Fruit fly (Drosophila melanogaster) S2 (cell line): ENCODE data around the gene pb.

Source experiments
- CG8478 ChIP-seq: fragments of >200 bp; optimal IDR thresholded peaks from 2 replicates; lab custom pipeline; 2018
- CTCF ChIP-seq, 2 experiments: fragments of >200 bp; optimal IDR thresholded peaks; 2 replicates each; lab custom pipeline; 2018

DNA sequence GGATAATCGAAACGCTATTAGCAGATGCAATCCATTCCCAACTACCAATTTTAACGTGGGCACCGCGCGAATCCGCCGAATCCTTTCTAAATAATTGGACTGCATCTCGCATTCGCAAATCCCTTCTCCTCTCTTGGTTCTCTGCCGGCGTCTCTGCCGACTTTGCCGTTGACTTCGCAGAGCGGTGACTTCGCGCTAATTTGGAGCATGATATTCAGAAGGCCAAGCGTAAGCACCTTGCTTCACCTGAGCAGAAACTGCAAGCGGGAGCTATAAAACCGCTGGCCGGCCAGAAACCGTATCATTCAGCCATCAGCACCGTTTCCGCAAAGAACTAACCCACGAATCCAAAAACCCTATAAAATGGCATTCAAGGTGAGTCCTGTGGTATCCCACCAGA, 38.1 kb downstream of the pb start, which contains the start of gene Ccp84Aa:
- TF ChIP-seq CG8478 (lab: Kevin White, UChicago) (no peak), CTCF (optimal IDR thresholded peaks at IDR 0.05; lab: Kevin White, UChicago) (no peak)
